Fruit fly (Drosophila melanogaster): ENCODE measurements around the gene Vav.

- no peak for TF ChIP-seq Pif1B (GFP tag; optimal IDR thresholded peaks at IDR 0.05)
- TF ChIP-seq Snoo (tag; optimal IDR thresholded peaks at IDR 0.05) = no peak
- no peak for TF ChIP-seq Pif1A (GFP tag; optimal IDR thresholded peaks at IDR 0.05)
- TF ChIP-seq gl (tag; optimal IDR thresholded peaks at IDR 0.05) = no peak
- no peak for TF ChIP-seq Ets98B (GFP tag; IDR thresholded peaks at IDR 0.05)
- no peak for TF ChIP-seq D1 (tag; optimal IDR thresholded peaks at IDR 0.05)
- TF ChIP-seq CG8159 (tag; optimal IDR thresholded peaks at IDR 0.05) = no peak
- TF ChIP-seq CG15710 (tag; optimal IDR thresholded peaks at IDR 0.05) = no peak
- no peak for TF ChIP-seq CG9948 (tag; optimal IDR thresholded peaks at IDR 0.05)
- no peak for TF ChIP-seq CG4496 (GFP tag; IDR thresholded peaks at IDR 0.05)
- no peak for TF ChIP-seq EcR (GFP tag; optimal IDR thresholded peaks at IDR 0.05)
- no peak for TF ChIP-seq rn (GFP tag; IDR thresholded peaks at IDR 0.05)
These were observed 11.5 kb upstream of the Vav start for dm6 chrX:19250151-19250550.
